Fruit fly (Drosophila melanogaster) whole organism, embryonic: ENCODE measurements around the gene Mtpalpha.

Experiments used
- Antp ChIP-seq: fragments of 200-800 bp; sonication (Bioruptor generic); optimal IDR thresholded peaks from 3 replicates; lab custom pipeline; 2016; ENCODE audit warnings: missing biosample characterization, missing genetic modification characterization
- Awh ChIP-seq: fragments of 200-800 bp; sonication (Bioruptor generic); IDR thresholded peaks from 2 replicates; pipeline ENCODE4, ENCODE4 v1.3.6; 2022; ENCODE audit warnings: missing biosample characterization, missing genetic modification characterization
- Bgb ChIP-seq: fragments of 200-800 bp; sonication (Bioruptor generic); IDR thresholded peaks from 2 replicates; pipeline ENCODE4 v1.3.6; 2022; ENCODE audit warnings: missing biosample characterization, missing genetic modification characterization; ENCODE audit not compliant: partially characterized antibody
- CG10321 ChIP-seq: fragments of 200-800 bp; sonication (Bioruptor generic); IDR thresholded peaks from 2 replicates; pipeline ENCODE4 v1.3.6; 2022; ENCODE audit warnings: missing biosample characterization, missing genetic modification characterization
- CG11093 ChIP-seq: fragments of 200-800 bp; sonication (Bioruptor generic); IDR thresholded peaks from 3 replicates; pipeline ENCODE4 v1.3.6; 2022; ENCODE audit warnings: missing biosample characterization, missing genetic modification characterization
- CG12104 ChIP-seq: fragments of 200-800 bp; sonication (Bioruptor generic); optimal IDR thresholded peaks from 3 replicates; lab custom pipeline; 2016; ENCODE audit warnings: missing biosample characterization, missing genetic modification characterization
- CG13296 ChIP-seq: fragments of 200-800 bp; sonication (Bioruptor generic); optimal IDR thresholded peaks from 3 replicates; lab custom pipeline; 2018; ENCODE audit warnings: missing biosample characterization, mild to moderate bottlenecking, missing genetic modification characterization
- CG14667 ChIP-seq: fragments of 200-800 bp; sonication (Bioruptor generic); IDR thresholded peaks from 2 replicates; pipeline ENCODE4 v1.3.6; 2022; ENCODE audit warnings: missing biosample characterization, missing genetic modification characterization
- CG15011 ChIP-seq: fragments of 200-800 bp; sonication (Bioruptor generic); optimal IDR thresholded peaks from 3 replicates; lab custom pipeline; 2018; ENCODE audit warnings: missing biosample characterization, mild to moderate bottlenecking, missing genetic modification characterization
- CG15269 ChIP-seq: fragments of 200-800 bp; sonication (Bioruptor generic); optimal IDR thresholded peaks from 2 replicates; lab custom pipeline; 2018; ENCODE audit warnings: missing biosample characterization, mild to moderate bottlenecking, missing genetic modification characterization, moderate library complexity
- CG17568 ChIP-seq: fragments of 200-800 bp; sonication (Bioruptor generic); optimal IDR thresholded peaks from 2 replicates; lab custom pipeline; 2018; ENCODE audit warnings: missing biosample characterization, mild to moderate bottlenecking, missing genetic modification characterization, moderate library complexity
- CG17912 ChIP-seq: fragments of 200-800 bp; sonication (Bioruptor generic); optimal IDR thresholded peaks from 2 replicates; lab custom pipeline; 2018; ENCODE audit warnings: missing biosample characterization, mild to moderate bottlenecking, missing genetic modification characterization
- CG18764 ChIP-seq: fragments of 200-800 bp; sonication (Bioruptor generic); optimal IDR thresholded peaks from 3 replicates; lab custom pipeline; 2016; ENCODE audit warnings: missing biosample characterization, missing genetic modification characterization
- CG2875 ChIP-seq: fragments of 200-800 bp; sonication (Bioruptor generic); optimal IDR thresholded peaks from 2 replicates; lab custom pipeline; 2017; ENCODE audit warnings: missing biosample characterization, mild to moderate bottlenecking, missing genetic modification characterization, missing genetic modification reagents
- CG3407 ChIP-seq: fragments of 200-800 bp; sonication (Bioruptor generic); optimal IDR thresholded peaks from 2 replicates; lab custom pipeline; 2018; ENCODE audit warnings: missing biosample characterization, mild to moderate bottlenecking, missing genetic modification characterization
- CG4854 ChIP-seq: fragments of 200-800 bp; sonication (Bioruptor generic); optimal IDR thresholded peaks from 2 replicates; lab custom pipeline; 2016; ENCODE audit warnings: missing biosample characterization, missing genetic modification characterization, inconsistent platforms
- CG6654 ChIP-seq: fragments of 200-800 bp; sonication (Bioruptor generic); optimal IDR thresholded peaks from 2 replicates; lab custom pipeline; 2017; ENCODE audit warnings: missing biosample characterization, mild to moderate bottlenecking, missing genetic modification characterization
- CG6689 ChIP-seq: fragments of 200-800 bp; sonication (Bioruptor generic); IDR thresholded peaks from 2 replicates; pipeline ENCODE4 v1.3.6; 2022; ENCODE audit warnings: missing biosample characterization, missing genetic modification characterization
- CG7357 ChIP-seq: fragments of 200-800 bp; sonication (Bioruptor generic); IDR thresholded peaks from 3 replicates; pipeline ENCODE4 v1.3.6; 2022; ENCODE audit warnings: missing biosample characterization, missing genetic modification characterization
- CG8089 ChIP-seq: fragments of 200-800 bp; sonication (Bioruptor generic); optimal IDR thresholded peaks from 3 replicates; lab custom pipeline; 2016; ENCODE audit warnings: missing biosample characterization, missing genetic modification characterization
- CG9437 ChIP-seq: fragments of 200-800 bp; sonication (Bioruptor generic); optimal IDR thresholded peaks from 2 replicates; lab custom pipeline; 2018; ENCODE audit warnings: missing biosample characterization, mild to moderate bottlenecking, missing genetic modification characterization
- CG9876 ChIP-seq: fragments of 200-800 bp; sonication (Bioruptor generic); optimal IDR thresholded peaks from 2 replicates; lab custom pipeline; 2016; ENCODE audit warnings: missing biosample characterization, missing genetic modification characterization
- D ChIP-seq, 2 experiments: fragments of 200-800 bp in 1 of 2; fragments of >200 bp in 1 of 2; sonication (Bioruptor generic) in 1 of 2; optimal IDR thresholded peaks; 2 replicates in 1 of 2; 3 replicates in 1 of 2; lab custom pipeline; 2017; ENCODE audit warnings: mild to moderate bottlenecking in 1 of 2, missing biosample characterization in 1 of 2, missing genetic modification characterization in 1 of 2, missing genetic modification reagents in 1 of 2
- Hr3 ChIP-seq: fragments of 200-800 bp; sonication (Bioruptor generic); optimal IDR thresholded peaks from 3 replicates; lab custom pipeline; 2016; ENCODE audit warnings: missing biosample characterization, missing genetic modification characterization
- Kr ChIP-seq: fragments of 200-800 bp; sonication (Bioruptor generic); optimal IDR thresholded peaks from 2 replicates; lab custom pipeline; 2017; ENCODE audit warnings: missing biosample characterization, mild to moderate bottlenecking, missing genetic modification characterization
- MESR4 ChIP-seq: fragments of 200-800 bp; sonication (Bioruptor generic); optimal IDR thresholded peaks from 2 replicates; lab custom pipeline; 2018; ENCODE audit warnings: missing biosample characterization, mild to moderate bottlenecking, missing genetic modification characterization, moderate library complexity
- MTF-1 ChIP-seq: fragments of 200-800 bp; sonication (Bioruptor generic); optimal IDR thresholded peaks from 2 replicates; lab custom pipeline; 2018; ENCODE audit warnings: missing biosample characterization, mild to moderate bottlenecking, missing genetic modification characterization, borderline replicate concordance
- Sox100B ChIP-seq: fragments of 200-800 bp; sonication (Bioruptor generic); optimal IDR thresholded peaks from 3 replicates; lab custom pipeline; 2018; ENCODE audit warnings: missing biosample characterization, mild to moderate bottlenecking, missing genetic modification characterization
- Sox102F ChIP-seq: fragments of 200-800 bp; sonication (Bioruptor generic); optimal IDR thresholded peaks from 2 replicates; lab custom pipeline; 2018; ENCODE audit warnings: missing biosample characterization, mild to moderate bottlenecking, missing genetic modification characterization, moderate library complexity
- Sry-δ ChIP-seq: fragments of 200-800 bp; sonication (Bioruptor generic); optimal IDR thresholded peaks from 2 replicates; lab custom pipeline; 2016; ENCODE audit warnings: missing biosample characterization, missing genetic modification characterization
- Xrp1 ChIP-seq: fragments of 200-800 bp; sonication (Bioruptor generic); IDR thresholded peaks from 2 replicates; pipeline ENCODE4 v1.3.6; 2022; ENCODE audit warnings: missing biosample characterization, missing genetic modification characterization
- ab ChIP-seq: fragments of 200-800 bp; sonication (Bioruptor generic); optimal IDR thresholded peaks from 2 replicates; lab custom pipeline; 2016; ENCODE audit warnings: missing biosample characterization, missing genetic modification characterization
- bbx ChIP-seq: fragments of 200-800 bp; sonication (Bioruptor generic); IDR thresholded peaks from 2 replicates; pipeline ENCODE4 v1.3.6; 2022; ENCODE audit warnings: missing biosample characterization, missing genetic modification characterization; ENCODE audit not compliant: partially characterized antibody
- da ChIP-seq: fragments of 200-800 bp; sonication (Bioruptor generic); optimal IDR thresholded peaks from 2 replicates; lab custom pipeline; 2016; ENCODE audit warnings: missing biosample characterization, missing genetic modification characterization
- dmrt11E ChIP-seq: fragments of 200-800 bp; sonication (Bioruptor generic); optimal IDR thresholded peaks from 3 replicates; lab custom pipeline; 2018; ENCODE audit warnings: missing biosample characterization, mild to moderate bottlenecking, missing genetic modification characterization, moderate library complexity
- fd102C ChIP-seq: fragments of 200-800 bp; sonication (Bioruptor generic); optimal IDR thresholded peaks from 2 replicates; lab custom pipeline; 2018; ENCODE audit warnings: missing biosample characterization, mild to moderate bottlenecking, missing genetic modification characterization, moderate library complexity
- fd64A ChIP-seq: fragments of 200-800 bp; sonication (Bioruptor generic); optimal IDR thresholded peaks from 3 replicates; lab custom pipeline; 2018; ENCODE audit warnings: missing biosample characterization, mild to moderate bottlenecking, missing genetic modification characterization
- fd96Cb ChIP-seq: fragments of 200-800 bp; sonication (Bioruptor generic); optimal IDR thresholded peaks from 2 replicates; lab custom pipeline; 2018; ENCODE audit warnings: missing biosample characterization, mild to moderate bottlenecking, missing genetic modification characterization, moderate library complexity
- grau ChIP-seq: fragments of 200-800 bp; optimal IDR thresholded peaks from 3 replicates; lab custom pipeline; 2019; ENCODE audit warnings: missing biosample characterization, mild to moderate bottlenecking, missing genetic modification characterization, moderate library complexity
- hkb ChIP-seq, 2 experiments: fragments of 200-800 bp in 1 of 2; fragments of >200 bp in 1 of 2; sonication (Bioruptor generic) in 1 of 2; IDR thresholded peaks in 1 of 2; optimal IDR thresholded peaks in 1 of 2; 2 replicates each; pipeline versions ENCODE4 v1.3.6 to Lab custom; 2017 to 2022; ENCODE audit warnings: missing biosample characterization in 1 of 2, missing genetic modification characterization in 1 of 2
- luna ChIP-seq: fragments of 200-800 bp; sonication (Bioruptor generic); optimal IDR thresholded peaks from 2 replicates; lab custom pipeline; 2016; ENCODE audit warnings: missing biosample characterization, missing genetic modification characterization
- p53 ChIP-seq: fragments of 200-800 bp; sonication (Bioruptor generic); optimal IDR thresholded peaks from 2 replicates; lab custom pipeline; 2016; ENCODE audit warnings: missing biosample characterization, missing genetic modification characterization
- prd ChIP-seq, 3 experiments: fragments of >200 bp in 2 of 3; fragments of 200-800 bp in 1 of 3; sonication (Bioruptor generic) in 1 of 3; optimal IDR thresholded peaks in 2 of 3; IDR thresholded peaks in 1 of 3; 2 replicates in 2 of 3; 3 replicates in 1 of 3; pipeline versions ENCODE4 v1.3.6 to Lab custom; 2017 to 2022; ENCODE audit warnings: missing biosample characterization in 1 of 3, missing genetic modification characterization in 1 of 3
- pum ChIP-seq: fragments of 200-800 bp; sonication (Bioruptor generic); optimal IDR thresholded peaks from 2 replicates; lab custom pipeline; 2016; ENCODE audit warnings: missing biosample characterization, missing genetic modification characterization
- sob ChIP-seq: fragments of 200-800 bp; sonication (Bioruptor generic); IDR thresholded peaks from 2 replicates; pipeline ENCODE4 v1.3.6; 2022; ENCODE audit warnings: missing biosample characterization, missing genetic modification characterization
- zf30C ChIP-seq: fragments of 200-800 bp; sonication (Bioruptor generic); optimal IDR thresholded peaks from 3 replicates; lab custom pipeline; 2018; ENCODE audit warnings: missing biosample characterization, mild to moderate bottlenecking, missing genetic modification characterization
- zfh2 ChIP-seq: fragments of 200-800 bp; sonication (Bioruptor generic); optimal IDR thresholded peaks from 2 replicates; lab custom pipeline; 2016; ENCODE audit warnings: missing biosample characterization, missing genetic modification characterization

The Mtpalpha gene

DNA sequence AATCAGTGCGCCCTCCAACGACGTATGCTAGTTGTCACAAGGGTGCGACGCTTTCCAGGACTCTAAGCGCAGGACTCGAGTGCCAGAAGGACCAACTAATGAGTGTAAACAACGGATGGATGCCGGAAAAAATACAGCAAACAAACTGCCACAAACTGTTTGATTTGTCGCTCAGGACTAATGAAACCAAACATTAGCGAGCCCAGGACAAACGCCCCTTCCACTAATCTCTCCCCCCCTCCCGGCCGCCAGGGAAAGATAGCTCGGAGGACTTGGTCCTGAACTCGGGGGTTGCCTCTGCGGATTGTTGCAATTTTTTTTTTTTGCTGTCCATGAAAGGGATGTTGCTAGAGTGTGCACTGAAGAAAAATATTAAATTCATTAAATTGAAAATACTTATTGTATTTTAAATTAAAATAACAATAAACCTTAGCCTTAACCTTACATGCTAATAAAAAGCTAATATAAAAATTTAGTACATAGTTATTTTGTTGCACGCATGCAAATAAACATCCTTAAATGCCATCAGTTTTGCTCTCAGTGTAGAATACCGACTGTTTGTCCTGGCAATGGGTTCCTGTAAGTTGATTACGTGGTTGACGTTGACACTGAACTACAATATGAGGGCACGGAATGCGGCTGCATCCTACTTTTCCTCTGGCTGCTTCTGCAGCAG is 18.2 kb upstream of the Mtpalpha start (continued):
- TF ChIP-seq CG17912 (GFP tag; lab: Kevin White, UChicago) (no peak), grau (tag; lab: Kevin White, UChicago) (peak; percentile 46), Sox102F (GFP tag; lab: Kevin White, UChicago) (peak; percentile 41), CG7357 (GFP tag; lab: Robert Waterston, UW) (no peak), CG18764 (GFP tag; lab: Kevin White, UChicago) (peak; percentile 11), dmrt11E (tag; lab: Kevin White, UChicago) (peak; percentile 86), Kr (GFP tag; lab: Kevin White, UChicago) (no peak), CG6689 (peak; percentile 74), CG2875 (GFP tag; lab: Kevin White, UChicago) (peak; percentile 37), Bgb (GFP tag; lab: Robert Waterston, UW) (no peak), CG12104 (GFP tag; lab: Kevin White, UChicago) (no peak), bbx (GFP tag; lab: Robert Waterston, UW) (no peak), Sox100B (GFP tag; lab: Kevin White, UChicago) (peak; percentile 48), Hr3 (GFP tag; lab: Kevin White, UChicago) (peak; percentile 33), MTF-1 (GFP tag; lab: Kevin White, UChicago) (no peak), CG4854 (GFP tag; lab: Kevin White, UChicago) (no peak), pum (GFP tag; lab: Kevin White, UChicago) (no peak), Antp (GFP tag; lab: Kevin White, UChicago) (no peak), sob (GFP tag; lab: Robert Waterston, UW) (no peak), CG15011 (no peak), Xrp1 (GFP tag; lab: Robert Waterston, UW) (peak; percentile 84), MESR4 (GFP tag; lab: Kevin White, UChicago) (no peak), D (optimal IDR thresholded peaks at IDR 0.05; lab: Kevin White, UChicago) (no peak), D (GFP tag; optimal IDR thresholded peaks at IDR 0.05; lab: Kevin White, UChicago) (peak; percentile 58), CG6654 (GFP tag; lab: Kevin White, UChicago) (no peak), prd (optimal IDR thresholded peaks at IDR 0.05; lab: Kevin White, UChicago) (no peak), prd (GFP tag; IDR thresholded peaks at IDR 0.05; lab: Robert Waterston, UW) (peak; percentile 79; the same call in 2 of the 3 replicates), ab (no peak), p53 (GFP tag; lab: Kevin White, UChicago) (no peak), hkb (optimal IDR thresholded peaks at IDR 0.05; lab: Kevin White, UChicago) (no peak), hkb (GFP tag; IDR thresholded peaks at IDR 0.05; lab: Robert Waterston, UW) (peak; percentile 37; the same call in 1 of the 2 replicates), da (GFP tag; lab: Kevin White, UChicago) (no peak), CG8089 (GFP tag; lab: Kevin White, UChicago) (no peak), CG3407 (no peak), CG13296 (no peak), CG17568 (no peak), Awh (GFP tag; lab: Robert Waterston, UW) (peak; percentile 5; the same call in 1 of the 2 replicates), fd64A (GFP tag; lab: Kevin White, UChicago) (no peak), CG14667 (0 out of 2 replicates have a peak, but pooled peaks have one; percentile 13), CG11093 (GFP tag; lab: Robert Waterston, UW) (no peak), CG9437 (no peak), zfh2 (GFP tag; lab: Kevin White, UChicago) (no peak), CG9876 (GFP tag; lab: Kevin White, UChicago) (no peak), Sry-δ (GFP tag; lab: Kevin White, UChicago) (no peak), fd96Cb (tag; lab: Kevin White, UChicago) (peak; percentile 52), zf30C (GFP tag; lab: Kevin White, UChicago) (peak; percentile 76), CG10321 (GFP tag; lab: Robert Waterston, UW) (no peak), luna (GFP tag; lab: Kevin White, UChicago) (no peak), CG15269 (no peak), fd102C (peak; percentile 7)
